Worm (Caenorhabditis elegans) whole organism, L3 larva: ENCODE data around the gene ZK697.1.

Experiments
- aly-2 ChIP-seq: fragments of 150-350 bp; optimal IDR thresholded peaks from 2 replicates; lab custom pipeline; 2014; ENCODE audit warnings: missing biosample characterization, missing genetic modification characterization
- ama-1 ChIP-seq: fragments of 150-350 bp; optimal IDR thresholded peaks from 2 replicates; lab custom pipeline; 2018
- ceh-16 ChIP-seq: sonication (generic microtip); optimal IDR thresholded peaks from 2 replicates; lab custom pipeline; 2017; ENCODE audit warnings: missing biosample characterization, missing genetic modification characterization
- ceh-28 ChIP-seq: fragments of 150-350 bp; optimal IDR thresholded peaks from 2 replicates; lab custom pipeline; 2014; ENCODE audit warnings: missing biosample characterization, missing genetic modification reagents, missing genetic modification characterization
- ceh-82 ChIP-seq: fragments of 150-350 bp; optimal IDR thresholded peaks from 2 replicates; lab custom pipeline; 2014; ENCODE audit warnings: missing biosample characterization, missing genetic modification characterization
- ceh-9 ChIP-seq: sonication (generic microtip); optimal IDR thresholded peaks from 2 replicates; lab custom pipeline; 2018; ENCODE audit warnings: missing biosample characterization, missing genetic modification characterization
- daf-12 ChIP-seq: fragments of 150-350 bp; optimal IDR thresholded peaks from 2 replicates; lab custom pipeline; 2014; ENCODE audit warnings: missing biosample characterization, missing genetic modification reagents, missing genetic modification characterization
- egl-27 ChIP-seq: sonication (generic microtip); optimal IDR thresholded peaks from 4 replicates; lab custom pipeline; 2017; ENCODE audit warnings: missing biosample characterization, missing genetic modification reagents, missing genetic modification characterization
- elt-1 ChIP-seq: fragments of 150-350 bp; optimal IDR thresholded peaks from 2 replicates; lab custom pipeline; 2014; ENCODE audit warnings: missing biosample characterization, missing genetic modification characterization
- elt-2 ChIP-seq: sonication (generic microtip); optimal IDR thresholded peaks from 2 replicates; lab custom pipeline; 2016; ENCODE audit warnings: missing genetic modification reagents, mild to moderate bottlenecking, missing genetic modification characterization, missing compliant biosample characterization
- elt-3 ChIP-seq, 3 experiments: fragments of 150-350 bp in 1 of 3; sonication (generic microtip) in 2 of 3; optimal IDR thresholded peaks; 2 replicates in 2 of 3; 4 replicates in 1 of 3; lab custom pipeline; 2014 to 2017; ENCODE audit warnings: missing biosample characterization in 3 of 3, missing genetic modification characterization in 3 of 3
- eor-1 ChIP-seq, 2 experiments: fragments of 150-350 bp; optimal IDR thresholded peaks; 2 replicates each; lab custom pipeline; 2014 to 2018; ENCODE audit warnings: missing biosample characterization in 2 of 2, missing genetic modification characterization in 2 of 2
- fkh-10 ChIP-seq: sonication (generic microtip); optimal IDR thresholded peaks from 2 replicates; lab custom pipeline; 2017; ENCODE audit warnings: missing biosample characterization, missing genetic modification reagents, missing genetic modification characterization
- fkh-2 ChIP-seq: fragments of 150-350 bp; optimal IDR thresholded peaks from 2 replicates; lab custom pipeline; 2014; ENCODE audit warnings: missing biosample characterization, missing genetic modification reagents, missing genetic modification characterization
- hmg-11 ChIP-seq: sonication (generic microtip); optimal IDR thresholded peaks from 2 replicates; lab custom pipeline; 2016; ENCODE audit warnings: missing genetic modification characterization, missing compliant biosample characterization
- lin-39 ChIP-seq: fragments of 150-350 bp; optimal IDR thresholded peaks from 2 replicates; lab custom pipeline; 2018; ENCODE audit warnings: missing biosample characterization, missing genetic modification reagents, missing genetic modification characterization
- lsy-12 ChIP-seq: sonication (generic microtip); optimal IDR thresholded peaks from 2 replicates; lab custom pipeline; 2016; ENCODE audit warnings: mild to moderate bottlenecking, missing genetic modification characterization, missing compliant biosample characterization
- mdl-1 ChIP-seq: fragments of 150-350 bp; optimal IDR thresholded peaks from 2 replicates; lab custom pipeline; 2014; ENCODE audit warnings: missing biosample characterization, missing genetic modification characterization
- mml-1 ChIP-seq: fragments of 150-350 bp; sonication (generic microtip); optimal IDR thresholded peaks from 3 replicates; lab custom pipeline; 2014; ENCODE audit warnings: missing biosample characterization, missing genetic modification characterization
- nhr-11 ChIP-seq: fragments of 150-350 bp; optimal IDR thresholded peaks from 2 replicates; lab custom pipeline; 2014; ENCODE audit warnings: missing biosample characterization, missing genetic modification characterization
- nhr-12 ChIP-seq: fragments of 150-350 bp; optimal IDR thresholded peaks from 2 replicates; lab custom pipeline; 2014; ENCODE audit warnings: missing biosample characterization, missing genetic modification characterization
- nhr-23 ChIP-seq: fragments of 150-350 bp; optimal IDR thresholded peaks from 2 replicates; lab custom pipeline; 2014; ENCODE audit warnings: missing biosample characterization, missing genetic modification reagents, missing genetic modification characterization
- nhr-237 ChIP-seq: fragments of 150-350 bp; optimal IDR thresholded peaks from 2 replicates; lab custom pipeline; 2014; ENCODE audit warnings: missing biosample characterization, missing genetic modification characterization
- nhr-25 ChIP-seq: sonication (generic microtip); optimal IDR thresholded peaks from 2 replicates; lab custom pipeline; 2017; ENCODE audit warnings: missing biosample characterization, missing genetic modification characterization
- nhr-28 ChIP-seq: fragments of 150-350 bp; optimal IDR thresholded peaks from 2 replicates; lab custom pipeline; 2014; ENCODE audit warnings: missing biosample characterization, missing genetic modification characterization
- nhr-43 ChIP-seq: sonication (generic microtip); optimal IDR thresholded peaks from 2 replicates; lab custom pipeline; 2016; ENCODE audit warnings: mild to moderate bottlenecking, missing genetic modification characterization, missing compliant biosample characterization; ENCODE audit not compliant: poor library complexity, severe bottlenecking
- nhr-67 ChIP-seq: fragments of 150-350 bp; optimal IDR thresholded peaks from 2 replicates; lab custom pipeline; 2014; ENCODE audit warnings: missing biosample characterization, missing genetic modification characterization
- nhr-76 ChIP-seq: fragments of 150-350 bp; sonication (generic microtip); optimal IDR thresholded peaks from 5 replicates; lab custom pipeline; 2014; ENCODE audit warnings: missing biosample characterization, missing genetic modification characterization
- pha-4 ChIP-seq: fragments of 150-350 bp; optimal IDR thresholded peaks from 2 replicates; lab custom pipeline; 2014; ENCODE audit warnings: missing biosample characterization, missing genetic modification reagents, missing genetic modification characterization
- pqm-1 ChIP-seq: fragments of 150-350 bp; optimal IDR thresholded peaks from 2 replicates; lab custom pipeline; 2017; ENCODE audit warnings: missing biosample characterization, missing genetic modification characterization, inconsistent platforms
- sea-2 ChIP-seq: fragments of 150-350 bp; sonication (generic microtip); optimal IDR thresholded peaks from 4 replicates; lab custom pipeline; 2014; ENCODE audit warnings: missing biosample characterization, missing genetic modification reagents, missing genetic modification characterization
- skn-1 ChIP-seq: fragments of 150-350 bp; optimal IDR thresholded peaks from 2 replicates; lab custom pipeline; 2014; ENCODE audit warnings: missing biosample characterization, missing genetic modification characterization
- snpc-4 ChIP-seq: fragments of 150-350 bp; optimal IDR thresholded peaks from 2 replicates; lab custom pipeline; 2014; ENCODE audit warnings: missing biosample characterization, missing genetic modification characterization
- tbx-2 ChIP-seq: sonication (generic microtip); optimal IDR thresholded peaks from 2 replicates; lab custom pipeline; 2016; ENCODE audit warnings: mild to moderate bottlenecking, missing genetic modification characterization, missing compliant biosample characterization
- unc-39 ChIP-seq: sonication (generic microtip); optimal IDR thresholded peaks from 4 replicates; lab custom pipeline; 2017; ENCODE audit warnings: missing biosample characterization, missing genetic modification characterization
- ztf-11 ChIP-seq: fragments of 150-350 bp; optimal IDR thresholded peaks from 2 replicates; lab custom pipeline; 2014; ENCODE audit warnings: missing biosample characterization, missing genetic modification characterization

The ZK697.1 gene

ce11 chrV:1719927-1720326 lies 32.7 kb upstream of the ZK697.1 start, which contains the start of gene srw-102:
Gene srw-102, plus strand, starts transcription at chrV:1720227.
- TF ChIP-seq egl-27, result no peak
- TF ChIP-seq nhr-43 (tag; lab: Kevin White, UChicago), result no peak
- no peak for TF ChIP-seq eor-1 (tag; optimal IDR thresholded peaks at IDR 0.05; lab: Kevin White, UChicago)
- no peak for TF ChIP-seq nhr-12 (tag; lab: Kevin White, UChicago)
- TF ChIP-seq elt-3 (tag; optimal IDR thresholded peaks at IDR 0.05; lab: Kevin White, UChicago), result no peak
- TF ChIP-seq aly-2 (tag; lab: Kevin White, UChicago), result no peak
- no peak for TF ChIP-seq nhr-23
- TF ChIP-seq lsy-12, result no peak
- TF ChIP-seq nhr-76 (tag; lab: Kevin White, UChicago), result no peak
- TF ChIP-seq ztf-11 (tag; lab: Kevin White, UChicago), result no peak
- TF ChIP-seq tbx-2 (tag; lab: Kevin White, UChicago), result no peak
- TF ChIP-seq unc-39 (tag; lab: Kevin White, UChicago), result no peak
- TF ChIP-seq hmg-11 (tag; lab: Kevin White, UChicago), result no peak
- no peak for TF ChIP-seq ceh-16 (tag; lab: Kevin White, UChicago)

- TF ChIP-seq elt-1 (tag; lab: Kevin White, UChicago) (no peak), unc-39 (tag; lab: Kevin White, UChicago) (no peak), aly-2 (tag; lab: Kevin White, UChicago) (no peak), snpc-4 (tag; lab: Kevin White, UChicago) (no peak), nhr-12 (tag; lab: Kevin White, UChicago) (no peak), tbx-2 (tag; lab: Kevin White, UChicago) (no peak), nhr-25 (tag; lab: Kevin White, UChicago) (no peak), nhr-28 (tag; lab: Kevin White, UChicago) (no peak), pha-4 (no peak), ama-1 (lab: Kevin White, UChicago) (no peak), eor-1 (tag; optimal IDR thresholded peaks at IDR 0.05; lab: Kevin White, UChicago) (no peak), skn-1 (tag; lab: Kevin White, UChicago) (no peak)
Measured at ce11 chrV:1721966-1722365, 30.6 kb upstream of the ZK697.1 start, which contains the start of gene srw-101. Gene srw-101, plus strand, starts transcription at chrV:1722266.

ce11 chrV:1725353-1725752 lies 27.2 kb upstream of the ZK697.1 start, which contains the start of gene sri-27:
Gene sri-27, plus strand, starts transcription at chrV:1725653.
- TF ChIP-seq fkh-2 (tag; lab: Kevin White, UChicago) (no peak), pha-4 (no peak), nhr-28 (tag; lab: Kevin White, UChicago) (no peak), nhr-12 (tag; lab: Kevin White, UChicago) (no peak), ceh-28 (tag; lab: Kevin White, UChicago) (no peak), nhr-67 (no peak), elt-2 (tag; lab: Kevin White, UChicago) (no peak), nhr-25 (tag; lab: Kevin White, UChicago) (no peak), eor-1 (tag; optimal IDR thresholded peaks at IDR 0.05; lab: Kevin White, UChicago) (no peak), nhr-11 (tag; lab: Kevin White, UChicago) (no peak), nhr-76 (tag; lab: Kevin White, UChicago) (no peak), nhr-43 (tag; lab: Kevin White, UChicago) (no peak), ceh-82 (no peak), mdl-1 (tag; lab: Kevin White, UChicago) (no peak), ceh-16 (tag; lab: Kevin White, UChicago) (no peak), egl-27 (no peak), pqm-1 (tag; lab: Kevin White, UChicago) (no peak), nhr-237 (tag; lab: Kevin White, UChicago) (no peak), ama-1 (lab: Kevin White, UChicago) (no peak)

- TF ChIP-seq sea-2 (GFP tag; lab: Kevin White, UChicago) (no peak), nhr-237 (tag; lab: Kevin White, UChicago) (no peak), nhr-43 (tag; lab: Kevin White, UChicago) (no peak), ztf-11 (tag; lab: Kevin White, UChicago) (no peak), ceh-9 (tag; lab: Kevin White, UChicago) (no peak), nhr-76 (tag; lab: Kevin White, UChicago) (no peak), skn-1 (tag; lab: Kevin White, UChicago) (no peak), aly-2 (tag; lab: Kevin White, UChicago) (no peak), fkh-10 (GFP tag; lab: Kevin White, UChicago) (no peak), egl-27 (no peak), tbx-2 (tag; lab: Kevin White, UChicago) (no peak), daf-12 (tag; lab: Kevin White, UChicago) (no peak), lin-39 (tag; lab: Kevin White, UChicago) (no peak), nhr-11 (tag; lab: Kevin White, UChicago) (no peak), ama-1 (lab: Kevin White, UChicago) (no peak), ceh-82 (no peak), mml-1 (tag; lab: Kevin White, UChicago) (no peak), fkh-2 (tag; lab: Kevin White, UChicago) (no peak)
Measured at ce11 chrV:1731918-1732317, 20.7 kb upstream of the ZK697.1 start, which contains the start of gene gst-21. Gene gst-21, minus strand, starts transcription at chrV:1732018.
